Worm (Caenorhabditis elegans) whole organism, early embryonic: ENCODE data around the gene bath-15.

ENCODE experiments used
- aly-1 ChIP-seq: sonication (generic microtip); optimal IDR thresholded peaks from 2 replicates; lab custom pipeline; 2016; ENCODE audit warnings: missing genetic modification characterization, missing compliant biosample characterization
- ama-1 ChIP-seq: fragments of 150-350 bp; optimal IDR thresholded peaks from 2 replicates; lab custom pipeline; 2014
- ets-7 ChIP-seq: sonication (generic microtip); optimal IDR thresholded peaks from 2 replicates; lab custom pipeline; 2016; ENCODE audit warnings: missing genotype, missing genetic modification characterization, missing compliant biosample characterization
- flt-1 ChIP-seq: fragments of 200-800 bp; sonication (Bioruptor generic); IDR thresholded peaks from 2 replicates; pipeline ENCODE4 v1.3.6; 2022; ENCODE audit warnings: missing genetic modification characterization, missing compliant biosample characterization
- hmg-4 ChIP-seq: fragments of 200-800 bp; sonication (Bioruptor generic); optimal IDR thresholded peaks from 2 replicates; lab custom pipeline; 2018; ENCODE audit warnings: mild to moderate bottlenecking, missing genetic modification characterization, missing compliant biosample characterization
- hnd-1 ChIP-seq: sonication (generic microtip); optimal IDR thresholded peaks from 2 replicates; lab custom pipeline; 2016; ENCODE audit warnings: missing genetic modification characterization, missing compliant biosample characterization
- sea-1 ChIP-seq: fragments of 200-800 bp; sonication (Bioruptor generic); conservative IDR thresholded peaks from 2 replicates; pipeline ENCODE4 v1.3.6; 2022; ENCODE audit warnings: missing genetic modification characterization, missing compliant biosample characterization
- tra-4 ChIP-seq: sonication (generic microtip); optimal IDR thresholded peaks from 2 replicates; lab custom pipeline; 2017; ENCODE audit warnings: missing genetic modification characterization, missing compliant biosample characterization

DNA sequence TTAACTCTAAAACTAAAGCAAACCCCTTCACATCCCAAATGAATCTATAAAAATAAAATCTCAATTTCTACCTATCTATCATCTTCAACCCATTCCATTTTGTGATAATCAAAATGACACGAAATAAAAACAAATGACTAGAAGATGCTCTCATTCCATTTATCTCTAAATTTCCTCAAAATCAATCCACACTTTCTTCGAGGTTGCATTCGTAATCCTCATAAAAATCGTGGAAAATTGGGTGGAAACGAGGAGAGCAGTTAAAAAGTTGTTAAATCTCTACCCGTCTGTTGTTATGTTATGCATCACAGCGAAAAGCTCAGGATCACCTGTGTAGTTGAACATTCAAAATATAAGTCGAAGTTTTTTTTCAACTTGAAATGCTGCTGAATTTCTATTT lies 31.1 kb upstream of the bath-15 start:
- TF ChIP-seq ama-1 = no peak
- TF ChIP-seq tra-4 (tag; lab: Kevin White, UChicago) = no peak
- no peak for TF ChIP-seq hnd-1 (tag; lab: Kevin White, UChicago)
- no peak for TF ChIP-seq flt-1
- TF ChIP-seq aly-1 (tag; lab: Kevin White, UChicago) = no peak
- TF ChIP-seq hmg-4 (GFP tag; lab: Kevin White, UChicago) = no peak
- TF ChIP-seq ets-7 (tag; lab: Kevin White, UChicago) = no peak
- TF ChIP-seq sea-1 (GFP tag; lab: Robert Waterston, UW) = no peak
